Fruit fly (Drosophila melanogaster) whole organism, embryonic: ENCODE results near the gene Wdr62.

ENCODE experiments used
- Asciz ChIP-seq: fragments of 200-800 bp; sonication (Bioruptor generic); optimal IDR thresholded peaks from 2 replicates; lab custom pipeline; 2017; ENCODE audit warnings: missing biosample characterization, mild to moderate bottlenecking, missing genetic modification characterization, missing genetic modification reagents
- CG10321 ChIP-seq: fragments of 200-800 bp; sonication (Bioruptor generic); IDR thresholded peaks from 2 replicates; pipeline ENCODE4 v1.3.6; 2022; ENCODE audit warnings: missing biosample characterization, missing genetic modification characterization
- CG10431 ChIP-seq: fragments of 200-800 bp; sonication (Bioruptor generic); optimal IDR thresholded peaks from 3 replicates; lab custom pipeline; 2018; ENCODE audit warnings: missing biosample characterization, mild to moderate bottlenecking, missing genetic modification characterization
- CG10979 ChIP-seq: fragments of 200-800 bp; sonication (Bioruptor generic); optimal IDR thresholded peaks from 2 replicates; lab custom pipeline; 2018; ENCODE audit warnings: missing biosample characterization, mild to moderate bottlenecking, missing genetic modification characterization, moderate library complexity
- CG11560 ChIP-seq: fragments of 200-800 bp; sonication (Bioruptor generic); IDR thresholded peaks from 3 replicates; pipeline ENCODE4 v1.3.6; 2022; ENCODE audit warnings: missing biosample characterization, missing genetic modification characterization
- CG12659 ChIP-seq: fragments of 200-800 bp; sonication (Bioruptor generic); optimal IDR thresholded peaks from 3 replicates; lab custom pipeline; 2017; ENCODE audit warnings: mild to moderate bottlenecking, missing biosample characterization, missing genetic modification reagents, missing genetic modification characterization
- CG12769 ChIP-seq: fragments of 200-800 bp; sonication (Bioruptor generic); optimal IDR thresholded peaks from 2 replicates; lab custom pipeline; 2019; ENCODE audit warnings: missing biosample characterization, mild to moderate bottlenecking, missing genetic modification characterization, moderate library complexity
- CG13123 ChIP-seq: fragments of 200-800 bp; sonication (Bioruptor generic); optimal IDR thresholded peaks from 2 replicates; lab custom pipeline; 2016; ENCODE audit warnings: missing biosample characterization, missing genetic modification characterization
- CG13775 ChIP-seq: fragments of 200-800 bp; sonication (Bioruptor generic); optimal IDR thresholded peaks from 3 replicates; lab custom pipeline; 2017; ENCODE audit warnings: missing biosample characterization, mild to moderate bottlenecking, missing genetic modification characterization
- CG14050 ChIP-seq: fragments of 200-800 bp; sonication (Bioruptor generic); IDR thresholded peaks from 3 replicates; pipeline ENCODE4 v1.3.6; 2022; ENCODE audit warnings: missing biosample characterization, missing genetic modification characterization
- CG14441 ChIP-seq: fragments of 200-800 bp; sonication (Bioruptor generic); IDR thresholded peaks from 2 replicates; pipeline ENCODE4 v1.3.6; 2022; ENCODE audit warnings: missing biosample characterization, missing genetic modification characterization
- CG1529 ChIP-seq: fragments of 200-800 bp; sonication (Bioruptor generic); optimal IDR thresholded peaks from 3 replicates; lab custom pipeline; 2018; ENCODE audit warnings: missing biosample characterization, missing genetic modification characterization
- CG17385 ChIP-seq: fragments of 200-800 bp; sonication (Bioruptor generic); optimal IDR thresholded peaks from 3 replicates; lab custom pipeline; 2018; ENCODE audit warnings: missing biosample characterization, mild to moderate bottlenecking, missing genetic modification characterization
- CG4404 ChIP-seq: fragments of 200-800 bp; sonication (Bioruptor generic); IDR thresholded peaks from 2 replicates; pipeline ENCODE4 v1.3.6; 2022; ENCODE audit warnings: missing biosample characterization, missing genetic modification characterization
- CG4424 ChIP-seq: fragments of 200-800 bp; sonication (Bioruptor generic); optimal IDR thresholded peaks from 3 replicates; lab custom pipeline; 2016; ENCODE audit warnings: missing biosample characterization, missing genetic modification characterization
- CG6175 ChIP-seq: fragments of 200-800 bp; sonication (Bioruptor generic); IDR thresholded peaks from 3 replicates; pipeline ENCODE4 v1.3.6; 2022; ENCODE audit warnings: missing biosample characterization, missing genetic modification characterization
- CG6683 ChIP-seq: fragments of 200-800 bp; sonication (Bioruptor generic); optimal IDR thresholded peaks from 2 replicates; lab custom pipeline; 2017; ENCODE audit warnings: missing biosample characterization, mild to moderate bottlenecking, missing genetic modification characterization, missing genetic modification reagents
- CG6791 ChIP-seq: fragments of 200-800 bp; sonication (Bioruptor generic); IDR thresholded peaks from 3 replicates; pipeline ENCODE4 v1.3.6; 2022; ENCODE audit warnings: missing biosample characterization, missing genetic modification characterization; ENCODE audit not compliant: partially characterized antibody
- CG7271 ChIP-seq: fragments of 200-800 bp; sonication (Bioruptor generic); optimal IDR thresholded peaks from 2 replicates; lab custom pipeline; 2018; ENCODE audit warnings: missing biosample characterization, mild to moderate bottlenecking, missing genetic modification characterization, moderate library complexity
- CG7786 ChIP-seq: fragments of 200-800 bp; sonication (Bioruptor generic); optimal IDR thresholded peaks from 2 replicates; lab custom pipeline; 2016; ENCODE audit warnings: missing biosample characterization, missing genetic modification characterization
- CG9932 ChIP-seq: fragments of 200-800 bp; sonication (Bioruptor generic); IDR thresholded peaks from 2 replicates; pipeline ENCODE4 v1.3.6; 2022; ENCODE audit warnings: missing biosample characterization, missing genetic modification characterization
- Dfd ChIP-seq, 2 experiments: fragments of >200 bp; optimal IDR thresholded peaks; 2 replicates each; lab custom pipeline; 2017; ENCODE audit warnings: missing biosample characterization in 2 of 2, missing genetic modification characterization in 2 of 2
- Dp ChIP-seq: fragments of 200-800 bp; sonication (Bioruptor generic); optimal IDR thresholded peaks from 2 replicates; lab custom pipeline; 2018; ENCODE audit warnings: missing biosample characterization, mild to moderate bottlenecking, missing genetic modification characterization, moderate library complexity
- ERR ChIP-seq: fragments of 200-800 bp; sonication (Bioruptor generic); optimal IDR thresholded peaks from 2 replicates; lab custom pipeline; 2016; ENCODE audit warnings: missing biosample characterization, missing genetic modification characterization
- Fer2 ChIP-seq: fragments of 200-800 bp; sonication (Bioruptor generic); optimal IDR thresholded peaks from 2 replicates; lab custom pipeline; 2018; ENCODE audit warnings: missing biosample characterization, mild to moderate bottlenecking, missing genetic modification characterization, moderate library complexity
- HLHmδ ChIP-seq: fragments of 200-800 bp; sonication (Bioruptor generic); optimal IDR thresholded peaks from 2 replicates; lab custom pipeline; 2018; ENCODE audit warnings: missing biosample characterization, mild to moderate bottlenecking, missing genetic modification characterization, moderate library complexity
- Hey ChIP-seq: fragments of 200-800 bp; sonication (Bioruptor generic); optimal IDR thresholded peaks from 3 replicates; lab custom pipeline; 2018; ENCODE audit warnings: missing biosample characterization, mild to moderate bottlenecking, missing genetic modification characterization
- Hsf ChIP-seq: fragments of 200-800 bp; sonication (Bioruptor generic); optimal IDR thresholded peaks from 3 replicates; lab custom pipeline; 2016; ENCODE audit warnings: missing biosample characterization, missing genetic modification characterization
- Mad ChIP-seq: fragments of 200-800 bp; sonication (Bioruptor generic); optimal IDR thresholded peaks from 2 replicates; lab custom pipeline; 2016; ENCODE audit warnings: missing biosample characterization, missing genetic modification characterization
- Mes4 ChIP-seq: fragments of 200-800 bp; sonication (Bioruptor generic); optimal IDR thresholded peaks from 2 replicates; lab custom pipeline; 2016; ENCODE audit warnings: missing biosample characterization, missing genetic modification characterization
- Ptx1 ChIP-seq: fragments of 200-800 bp; sonication (Bioruptor generic); IDR thresholded peaks from 2 replicates; pipeline ENCODE4 v1.3.6; 2022; ENCODE audit warnings: missing biosample characterization, missing genetic modification characterization
- Rx ChIP-seq: fragments of 200-800 bp; sonication (Bioruptor generic); IDR thresholded peaks from 2 replicates; pipeline ENCODE4 v1.3.6; 2022; ENCODE audit warnings: missing biosample characterization, missing genetic modification characterization
- Spps ChIP-seq: fragments of 200-800 bp; sonication (Bioruptor generic); optimal IDR thresholded peaks from 2 replicates; lab custom pipeline; 2018; ENCODE audit warnings: missing biosample characterization, mild to moderate bottlenecking, missing genetic modification characterization
- cg ChIP-seq: fragments of 200-800 bp; sonication (Bioruptor generic); optimal IDR thresholded peaks from 3 replicates; lab custom pipeline; 2019; ENCODE audit warnings: missing biosample characterization, mild to moderate bottlenecking, missing genetic modification characterization, moderate library complexity
- dpn ChIP-seq, 2 experiments: fragments of 200-800 bp; sonication (Bioruptor generic); optimal IDR thresholded peaks; 3 replicates each; lab custom pipeline; 2016; ENCODE audit warnings: missing biosample characterization in 2 of 2, missing genetic modification characterization in 2 of 2
- eve ChIP-seq, 2 experiments: fragments of >200 bp; optimal IDR thresholded peaks; 2 replicates each; lab custom pipeline; 2017; ENCODE audit warnings: missing biosample characterization in 2 of 2, missing genetic modification characterization in 2 of 2
- fd96Cb ChIP-seq: fragments of 200-800 bp; sonication (Bioruptor generic); optimal IDR thresholded peaks from 2 replicates; lab custom pipeline; 2018; ENCODE audit warnings: missing biosample characterization, mild to moderate bottlenecking, missing genetic modification characterization, moderate library complexity
- gro ChIP-seq: fragments of 200-800 bp; sonication (Bioruptor generic); optimal IDR thresholded peaks from 2 replicates; lab custom pipeline; 2016; ENCODE audit warnings: missing biosample characterization, missing genetic modification characterization
- gsb ChIP-seq: fragments of 200-800 bp; sonication (Bioruptor generic); IDR thresholded peaks from 2 replicates; pipeline ENCODE4 v1.3.6; 2022; ENCODE audit warnings: missing biosample characterization, missing genetic modification characterization
- jigr1 ChIP-seq: fragments of 200-800 bp; sonication (Bioruptor generic); IDR thresholded peaks from 3 replicates; pipeline ENCODE4 v1.3.6; 2022; ENCODE audit warnings: missing biosample characterization, missing genetic modification characterization
- mam ChIP-seq: fragments of 200-800 bp; sonication (Bioruptor generic); optimal IDR thresholded peaks from 3 replicates; lab custom pipeline; 2016; ENCODE audit warnings: missing biosample characterization, missing genetic modification characterization
- nom ChIP-seq: fragments of 200-800 bp; sonication (Bioruptor generic); optimal IDR thresholded peaks from 2 replicates; lab custom pipeline; 2017; ENCODE audit warnings: missing biosample characterization, missing genetic modification characterization, mild to moderate bottlenecking, moderate library complexity, missing genetic modification reagents
- org-1 ChIP-seq: fragments of 200-800 bp; sonication (Bioruptor generic); optimal IDR thresholded peaks from 2 replicates; lab custom pipeline; 2017; ENCODE audit warnings: missing biosample characterization, missing genetic modification characterization
- phol ChIP-seq: fragments of 200-800 bp; sonication (Bioruptor generic); optimal IDR thresholded peaks from 3 replicates; lab custom pipeline; 2018; ENCODE audit warnings: missing biosample characterization, mild to moderate bottlenecking, missing genetic modification characterization, moderate library complexity
- pzg ChIP-seq: fragments of 200-800 bp; sonication (Bioruptor generic); optimal IDR thresholded peaks from 3 replicates; lab custom pipeline; 2018; ENCODE audit warnings: missing biosample characterization, mild to moderate bottlenecking, missing genetic modification characterization, moderate library complexity
- slbo ChIP-seq: fragments of 200-800 bp; sonication (Bioruptor generic); IDR thresholded peaks from 2 replicates; pipeline ENCODE4 v1.3.6; 2022; ENCODE audit warnings: missing biosample characterization, missing genetic modification characterization
- stwl ChIP-seq: fragments of 200-800 bp; sonication (Bioruptor generic); optimal IDR thresholded peaks from 3 replicates; lab custom pipeline; 2018; ENCODE audit warnings: missing biosample characterization, mild to moderate bottlenecking, missing genetic modification characterization, moderate library complexity
- tna ChIP-seq: fragments of 200-800 bp; sonication (Bioruptor generic); IDR thresholded peaks from 2 replicates; pipeline ENCODE4 v1.3.6; 2022; ENCODE audit warnings: missing biosample characterization, missing genetic modification characterization; ENCODE audit not compliant: partially characterized antibody
- trem ChIP-seq: fragments of 200-800 bp; optimal IDR thresholded peaks from 3 replicates; lab custom pipeline; 2019; ENCODE audit warnings: missing biosample characterization, mild to moderate bottlenecking, missing genetic modification characterization, moderate library complexity
- unpg ChIP-seq: fragments of 200-800 bp; sonication (Bioruptor generic); optimal IDR thresholded peaks from 3 replicates; lab custom pipeline; 2018; ENCODE audit warnings: missing biosample characterization, mild to moderate bottlenecking, missing genetic modification characterization, moderate library complexity

The Wdr62 gene

DNA sequence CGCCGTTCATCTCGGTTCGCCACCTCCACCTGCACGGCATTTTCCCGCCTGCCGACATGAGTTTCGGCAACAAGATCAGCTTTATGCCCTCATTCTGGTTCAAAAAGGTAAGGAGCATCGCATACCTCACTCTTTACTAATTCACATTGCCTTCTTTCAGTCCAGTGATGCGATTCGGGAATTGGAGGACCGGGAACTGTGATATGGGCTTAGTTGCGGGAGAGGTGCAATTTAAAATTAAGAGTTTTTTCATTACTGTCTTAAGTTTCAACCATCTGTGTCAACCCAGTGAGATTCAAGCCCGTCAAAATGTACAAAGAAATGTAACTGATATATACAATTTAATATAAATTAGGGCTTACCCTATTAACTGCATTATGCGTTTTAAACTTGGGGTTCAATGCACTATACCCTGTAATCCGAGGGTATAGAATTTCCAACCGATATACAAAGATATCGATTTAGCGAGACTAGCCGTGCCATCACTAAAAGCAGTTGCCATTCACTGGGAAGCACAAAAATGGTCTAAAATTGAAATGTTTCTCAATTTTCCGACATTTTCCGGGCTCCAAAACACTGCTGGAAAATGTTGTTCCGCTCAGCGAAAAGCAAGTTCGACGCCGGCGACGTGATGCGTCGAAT lies 97.4 kb downstream of the Wdr62 start, which contains the start of gene CG7289 (continued):
- TF ChIP-seq slbo (peak; percentile 40; the same call in 1 of the 2 replicates), CG10431 (GFP tag; lab: Kevin White, UChicago) (no peak), jigr1 (GFP tag; lab: Robert Waterston, UW) (no peak), nom (GFP tag; lab: Kevin White, UChicago) (no peak), HLHmδ (no peak), CG1529 (GFP tag; lab: Kevin White, UChicago) (no peak), Rx (GFP tag; lab: Robert Waterston, UW) (no peak), CG7271 (tag; lab: Kevin White, UChicago) (no peak), stwl (tag; lab: Kevin White, UChicago) (peak; percentile 75), dpn (GFP tag; optimal IDR thresholded peaks at IDR 0.05; lab: Kevin White, UChicago) (peak in 1 of 2 experiments; percentile 28), Mes4 (GFP tag; lab: Kevin White, UChicago) (no peak), trem (tag; lab: Kevin White, UChicago) (peak; percentile 4), phol (tag; lab: Kevin White, UChicago) (peak; percentile 15), CG12769 (tag; lab: Kevin White, UChicago) (no peak), CG6683 (GFP tag; lab: Kevin White, UChicago) (no peak), CG13775 (GFP tag; lab: Kevin White, UChicago) (no peak), mam (GFP tag; lab: Kevin White, UChicago) (peak; percentile 12), unpg (GFP tag; lab: Kevin White, UChicago) (no peak), eve (GFP tag; optimal IDR thresholded peaks at IDR 0.05; lab: Kevin White, UChicago) (no peak), Spps (tag; lab: Kevin White, UChicago) (no peak), CG6791 (GFP tag; lab: Robert Waterston, UW) (peak; percentile 81), Mad (GFP tag; lab: Kevin White, UChicago) (no peak), tna (GFP tag; lab: Robert Waterston, UW) (peak; percentile 38; the same call in 1 of the 2 replicates), CG12659 (GFP tag; lab: Kevin White, UChicago) (peak; percentile 6), CG6175 (GFP tag; lab: Robert Waterston, UW) (no peak), fd96Cb (tag; lab: Kevin White, UChicago) (no peak), CG13123 (GFP tag; lab: Kevin White, UChicago) (no peak), ERR (GFP tag; lab: Kevin White, UChicago) (no peak), gsb (GFP tag; lab: Robert Waterston, UW) (no peak), cg (GFP tag; lab: Kevin White, UChicago) (no peak), Dp (GFP tag; lab: Kevin White, UChicago) (peak; percentile 28), CG14050 (no peak), CG17385 (no peak), CG9932 (GFP tag; lab: Robert Waterston, UW) (peak; percentile 48; the same call in 1 of the 2 replicates), CG10321 (GFP tag; lab: Robert Waterston, UW) (no peak), CG14441 (GFP tag; lab: Robert Waterston, UW) (peak; percentile 30; the same call in 1 of the 2 replicates), pzg (GFP tag; lab: Kevin White, UChicago) (peak; percentile 55), Ptx1 (GFP tag; lab: Robert Waterston, UW) (no peak), CG11560 (tag; lab: Robert Waterston, UW) (peak; percentile 41; the same call in 1 of the 3 replicates), Fer2 (tag; lab: Kevin White, UChicago) (no peak), Asciz (GFP tag; lab: Kevin White, UChicago) (no peak), org-1 (GFP tag; lab: Kevin White, UChicago) (no peak), CG7786 (GFP tag; lab: Kevin White, UChicago) (peak; percentile 20), CG10979 (tag; lab: Kevin White, UChicago) (peak; percentile 9), Hey (no peak), CG4404 (no peak), Hsf (GFP tag; lab: Kevin White, UChicago) (no peak), CG4424 (GFP tag; lab: Kevin White, UChicago) (no peak), gro (GFP tag; lab: Kevin White, UChicago) (peak; percentile 10), Dfd (GFP tag; optimal IDR thresholded peaks at IDR 0.05; lab: Kevin White, UChicago) (no peak)
